Fruit fly (Drosophila melanogaster): Measurements from ENCODE around the gene CG17560.

CG17560 gene

dm6 chr3R:16646952-16647715, 29.4 kb downstream of the CG17560 start, which contains the start of the genes CG10324 and CCT3 (continued):
- TF ChIP-seq ara (GFP tag; IDR thresholded peaks at IDR 0.05) (no peak), toy (GFP tag; IDR thresholded peaks at IDR 0.05) (no peak), unc-4 (GFP tag; IDR thresholded peaks at IDR 0.05; ENCODE audit: partially characterized antibody) (peak; percentile 67), Fer2 (tag; optimal IDR thresholded peaks at IDR 0.05) (peak; percentile 77), emc (GFP tag; optimal IDR thresholded peaks at IDR 0.05) (no peak), BEAF-32 (GFP tag; optimal IDR thresholded peaks at IDR 0.05) (peak; percentile 77), otp (GFP tag; IDR thresholded peaks at IDR 0.05) (no peak), CG18011 (GFP tag; optimal IDR thresholded peaks at IDR 0.05) (peak; percentile 23), H15 (GFP tag; IDR thresholded peaks at IDR 0.05) (no peak; the same call in 2 of the 3 replicates), CG17612 (GFP tag; IDR thresholded peaks at IDR 0.05) (no peak), CG31441 (GFP tag; IDR thresholded peaks at IDR 0.05) (peak; percentile 74), CG1792 (GFP tag; optimal IDR thresholded peaks at IDR 0.05) (peak; percentile 9), al (GFP tag; IDR thresholded peaks at IDR 0.05) (peak; percentile 54), exex (tag; optimal IDR thresholded peaks at IDR 0.05) (no peak), CG1832 (GFP tag; optimal IDR thresholded peaks at IDR 0.05) (no peak), dan (GFP tag; IDR thresholded peaks at IDR 0.05) (no peak), CG4282 (GFP tag; optimal IDR thresholded peaks at IDR 0.05) (no peak), yki (optimal IDR thresholded peaks at IDR 0.05) (no peak), jigr1 (GFP tag; IDR thresholded peaks at IDR 0.05) (no peak), Gug (GFP tag; IDR thresholded peaks at IDR 0.05) (no peak), Taf1 (GFP tag; IDR thresholded peaks at IDR 0.05) (no peak), CG17829 (tag; optimal IDR thresholded peaks at IDR 0.05) (peak; percentile 68), repo (GFP tag; optimal IDR thresholded peaks at IDR 0.05) (peak; percentile 7), ind (GFP tag; optimal IDR thresholded peaks at IDR 0.05) (peak; percentile 59), Med (GFP tag) (peak; percentile 86), CG18262 (tag; optimal IDR thresholded peaks at IDR 0.05) (peak; percentile 78), CG13624 (GFP tag; optimal IDR thresholded peaks at IDR 0.05) (peak; percentile 19), dysf (GFP tag; IDR thresholded peaks at IDR 0.05) (peak; percentile 78), CG1647 (GFP tag; optimal IDR thresholded peaks at IDR 0.05) (no peak), CG11247 (GFP tag; IDR thresholded peaks at IDR 0.05) (peak; percentile 60; the same call in 1 of the 2 replicates), ken (GFP tag; IDR thresholded peaks at IDR 0.05) (peak; percentile 74; the same call in 2 of the 3 replicates), Trl (optimal IDR thresholded peaks at IDR 0.05) (no peak), Trl (GFP tag; optimal IDR thresholded peaks at IDR 0.05) (peak; percentile 28), CG9932 (GFP tag; IDR thresholded peaks at IDR 0.05) (peak; percentile 61), CG12942 (GFP tag; optimal IDR thresholded peaks at IDR 0.05) (peak; percentile 31), CG5245 (GFP tag; optimal IDR thresholded peaks at IDR 0.05) (no peak), NC2α (GFP tag; optimal IDR thresholded peaks at IDR 0.05) (no peak), Mes4 (GFP tag; optimal IDR thresholded peaks at IDR 0.05) (no peak), NFAT (GFP tag; IDR thresholded peaks at IDR 0.05) (peak; percentile 60), chinmo (GFP tag; IDR thresholded peaks at IDR 0.05; ENCODE audit: partially characterized antibody) (0 out of 4 replicates have a peak, but pooled peaks have one; percentile 29), trem (tag; optimal IDR thresholded peaks at IDR 0.05) (peak; percentile 46), Sox102F (GFP tag; optimal IDR thresholded peaks at IDR 0.05) (no peak), Nf-YA (GFP tag; IDR thresholded peaks at IDR 0.05) (no peak), luna (GFP tag; optimal IDR thresholded peaks at IDR 0.05) (no peak), Elba2 (GFP tag; optimal IDR thresholded peaks at IDR 0.05) (no peak), corto (GFP tag; optimal IDR thresholded peaks at IDR 0.05) (no peak), CG15601 (tag; optimal IDR thresholded peaks at IDR 0.05) (peak; percentile 42), CG4730 (GFP tag; IDR thresholded peaks at IDR 0.05) (no peak), pita (GFP tag; optimal IDR thresholded peaks at IDR 0.05) (no peak), CG4820 (GFP tag; optimal IDR thresholded peaks at IDR 0.05) (peak; percentile 51), sd (tag; optimal IDR thresholded peaks at IDR 0.05) (no peak), CG8089 (GFP tag; optimal IDR thresholded peaks at IDR 0.05) (no peak)
